Worm (Caenorhabditis elegans) whole organism, L4 larva: ENCODE measurements around the gene C09G9.8.
A peak's percentile ranks its signal among the peaks of the same experiment; 100 is the strongest.

Experiments
- R02D3.7 ChIP-seq: fragments of 150-350 bp; sonication (generic microtip); optimal IDR thresholded peaks from 3 replicates; lab custom pipeline; 2014; ENCODE audit warnings: missing biosample characterization, missing genetic modification characterization
- T20F7.1 ChIP-seq: fragments of 200-800 bp; sonication (Bioruptor generic); optimal IDR thresholded peaks from 2 replicates; lab custom pipeline; 2018; ENCODE audit warnings: mild to moderate bottlenecking, missing genetic modification characterization, missing compliant biosample characterization
- Y105C5A.15 ChIP-seq: fragments of 200-800 bp; sonication (Bioruptor generic); IDR thresholded peaks from 2 replicates; pipeline ENCODE4 v1.3.6; 2022; ENCODE audit warnings: missing genetic modification characterization, missing compliant biosample characterization
- ZK337.2 ChIP-seq: fragments of 200-800 bp; sonication (Bioruptor generic); IDR thresholded peaks from 2 replicates; pipeline ENCODE4 v1.3.6; 2022; ENCODE audit warnings: missing genetic modification reagents, missing genetic modification characterization, missing compliant biosample characterization
- ZK546.5 ChIP-seq, 2 experiments: sonication (generic microtip); optimal IDR thresholded peaks; 2 replicates each; lab custom pipeline; 2017; ENCODE audit warnings: missing biosample characterization in 2 of 2, missing genetic modification characterization in 2 of 2
- aha-1 ChIP-seq: fragments of 150-350 bp; peaks from one replicate; lab custom pipeline; 2014; ENCODE audit warnings: missing biosample characterization, missing genetic modification characterization
- attf-4 ChIP-seq: sonication (generic microtip); optimal IDR thresholded peaks from 3 replicates; lab custom pipeline; 2017; ENCODE audit warnings: missing biosample characterization, missing genetic modification characterization
- ceh-32 ChIP-seq: sonication (generic microtip); optimal IDR thresholded peaks from 2 replicates; lab custom pipeline; 2016; ENCODE audit warnings: mild to moderate bottlenecking, missing genetic modification characterization, missing compliant biosample characterization; ENCODE audit not compliant: poor library complexity
- cey-2 ChIP-seq: sonication (generic microtip); optimal IDR thresholded peaks from 3 replicates; lab custom pipeline; 2017; ENCODE audit warnings: missing genetic modification characterization, mild to moderate bottlenecking, missing compliant biosample characterization, antibody characterized with exemption, borderline replicate concordance; ENCODE audit not compliant: insufficient read depth
- daf-16 ChIP-seq, 3 experiments: sonication (generic microtip); optimal IDR thresholded peaks; 2 replicates each; lab custom pipeline; 2016 to 2017; ENCODE audit warnings: missing genetic modification characterization in 3 of 3, missing genetic modification reagents in 3 of 3, mild to moderate bottlenecking in 2 of 3, missing compliant biosample characterization in 2 of 3, missing biosample characterization in 1 of 3, moderate library complexity in 1 of 3
- dmd-8 ChIP-seq: fragments of 200-800 bp; sonication (Bioruptor generic); IDR thresholded peaks from 2 replicates; pipeline ENCODE4 v1.3.6; 2022; ENCODE audit warnings: missing genetic modification characterization, missing compliant biosample characterization
- dpl-1 ChIP-seq: fragments of 150-350 bp; optimal IDR thresholded peaks from 2 replicates; lab custom pipeline; 2014; ENCODE audit warnings: missing biosample characterization, missing genetic modification reagents, missing genetic modification characterization
- egl-27 ChIP-seq: sonication (generic microtip); optimal IDR thresholded peaks from 3 replicates; lab custom pipeline; 2017; ENCODE audit warnings: missing biosample characterization, missing genetic modification reagents, missing genetic modification characterization
- hif-1 ChIP-seq, 2 experiments: sonication (generic microtip); optimal IDR thresholded peaks; 2 replicates each; lab custom pipeline; 2016 to 2017; ENCODE audit warnings: missing compliant biosample characterization in 2 of 2, missing genetic modification characterization in 2 of 2, missing genetic modification reagents in 2 of 2, missing genotype in 2 of 2, mild to moderate bottlenecking in 1 of 2
- hlh-11 ChIP-seq: fragments of 200-800 bp; sonication (Bioruptor generic); optimal IDR thresholded peaks from 2 replicates; lab custom pipeline; 2018; ENCODE audit warnings: mild to moderate bottlenecking, missing genetic modification characterization, missing compliant biosample characterization
- lin-1 ChIP-seq: fragments of 200-800 bp; sonication (Bioruptor generic); IDR thresholded peaks from 2 replicates; pipeline ENCODE4 v1.3.6; 2022; ENCODE audit warnings: missing genetic modification reagents, missing genetic modification characterization, missing compliant biosample characterization
- lin-29 ChIP-seq: fragments of 200-800 bp; sonication (Bioruptor generic); IDR thresholded peaks from 2 replicates; pipeline ENCODE4 v1.3.6; 2022; ENCODE audit warnings: missing genetic modification reagents, missing genetic modification characterization, missing compliant biosample characterization
- nhr-111 ChIP-seq: fragments of 200-800 bp; sonication (Bioruptor generic); optimal IDR thresholded peaks from 2 replicates; lab custom pipeline; 2018; ENCODE audit warnings: mild to moderate bottlenecking, missing genetic modification characterization, missing compliant biosample characterization
- nhr-237 ChIP-seq: sonication (generic microtip); optimal IDR thresholded peaks from 2 replicates; lab custom pipeline; 2017; ENCODE audit warnings: missing biosample characterization, missing genetic modification characterization
- nhr-25 ChIP-seq: sonication (generic microtip); optimal IDR thresholded peaks from 2 replicates; lab custom pipeline; 2017; ENCODE audit warnings: missing genetic modification characterization, mild to moderate bottlenecking, missing compliant biosample characterization, antibody characterized with exemption, moderate library complexity, borderline replicate concordance; ENCODE audit not compliant: insufficient read depth
- nhr-28 ChIP-seq: fragments of 150-350 bp; optimal IDR thresholded peaks from 2 replicates; lab custom pipeline; 2014; ENCODE audit warnings: missing biosample characterization, missing genetic modification characterization
- nhr-48 ChIP-seq: sonication (generic microtip); optimal IDR thresholded peaks from 2 replicates; lab custom pipeline; 2016; ENCODE audit warnings: mild to moderate bottlenecking, missing genetic modification characterization, missing compliant biosample characterization
- nhr-76 ChIP-seq: fragments of 150-350 bp; optimal IDR thresholded peaks from 2 replicates; lab custom pipeline; 2014; ENCODE audit warnings: missing biosample characterization, missing genetic modification characterization
- pqm-1 ChIP-seq: sonication (generic microtip); optimal IDR thresholded peaks from 2 replicates; lab custom pipeline; 2017; ENCODE audit warnings: missing biosample characterization, missing genetic modification characterization
- sdz-12 ChIP-seq: fragments of 200-800 bp; sonication (Bioruptor generic); optimal IDR thresholded peaks from 2 replicates; lab custom pipeline; 2018; ENCODE audit warnings: mild to moderate bottlenecking, missing genetic modification characterization, missing compliant biosample characterization
- set-16 ChIP-seq: fragments of 200-800 bp; sonication (Bioruptor generic); IDR thresholded peaks from 2 replicates; pipeline ENCODE4 v1.3.6; 2022; ENCODE audit warnings: missing genetic modification reagents, missing genetic modification characterization, missing compliant biosample characterization
- snpc-1.2 ChIP-seq: fragments of 200-800 bp; sonication (Bioruptor generic); IDR thresholded peaks from 2 replicates; pipeline ENCODE4 v1.3.6; 2022; ENCODE audit warnings: missing genetic modification reagents, missing genetic modification characterization, missing compliant biosample characterization
- unc-62 ChIP-seq, 3 experiments: fragments of 150-350 bp in 1 of 3; sonication (generic microtip); optimal IDR thresholded peaks in 2 of 3; peaks in 1 of 3; 1 replicate in 1 of 3; 2 replicates in 2 of 3; lab custom pipeline; 2014 to 2017; ENCODE audit warnings: missing biosample characterization in 3 of 3, missing genetic modification characterization in 3 of 3, missing genetic modification reagents in 3 of 3, missing genotype in 1 of 3
- vab-7 ChIP-seq: fragments of 200-800 bp; sonication (Bioruptor generic); IDR thresholded peaks from 2 replicates; pipeline ENCODE4 v1.3.6; 2022; ENCODE audit warnings: missing genetic modification reagents, missing genetic modification characterization, missing compliant biosample characterization
- zfp-3 ChIP-seq: fragments of 200-800 bp; sonication (Bioruptor generic); conservative IDR thresholded peaks from 2 replicates; pipeline ENCODE4 v1.3.6; 2022; ENCODE audit warnings: missing genetic modification reagents, missing genetic modification characterization, missing compliant biosample characterization
- zip-11 ChIP-seq: fragments of 200-800 bp; sonication (Bioruptor generic); IDR thresholded peaks from 2 replicates; pipeline ENCODE4 v1.3.6; 2022; ENCODE audit warnings: missing genetic modification characterization, missing compliant biosample characterization

Gene C09G9.8

ce11 chrIV:8848983-8849382 lies 32.3 kb upstream of the C09G9.8 start:
- TF ChIP-seq set-16 (GFP tag; lab: Robert Waterston, UW) (peak; percentile 85), ZK546.5 (tag; optimal IDR thresholded peaks at IDR 0.05; lab: Kevin White, UChicago) (no peak)
- TF ChIP-seq, all 104 proteins: peak for 1

ce11 chrIV:8850807-8851206 lies 30.5 kb upstream of the C09G9.8 start:
- TF ChIP-seq set-16 (GFP tag; lab: Robert Waterston, UW) (peak; percentile 92), dmd-8 (GFP tag; lab: Robert Waterston, UW) (0 out of 2 replicates have a peak, but pooled peaks have one; percentile 57), lin-29 (GFP tag; lab: Robert Waterston, UW) (0 out of 2 replicates have a peak, but pooled peaks have one; percentile 26), nhr-28 (tag; lab: Kevin White, UChicago) (peak; percentile 13), nhr-48 (no peak), hlh-11 (tag; lab: Kevin White, UChicago) (peak; percentile 1), nhr-76 (tag; lab: Kevin White, UChicago) (no peak)

- TF ChIP-seq nhr-237 (no peak), nhr-25 (tag; lab: Kevin White, UChicago) (no peak), ZK337.2 (GFP tag; lab: Robert Waterston, UW) (no peak), pqm-1 (tag; lab: Kevin White, UChicago) (no peak), vab-7 (no peak), hif-1 (tag; optimal IDR thresholded peaks at IDR 0.05; lab: Kevin White, UChicago) (no peak), Y105C5A.15 (GFP tag; lab: Robert Waterston, UW) (no peak), zfp-3 (GFP tag; lab: Robert Waterston, UW) (no peak), dpl-1 (GFP tag; lab: Kevin White, UChicago) (no peak), aha-1 (no peak), T20F7.1 (GFP tag; lab: Kevin White, UChicago) (no peak), zip-11 (GFP tag; lab: Robert Waterston, UW) (no peak), snpc-1.2 (GFP tag; lab: Robert Waterston, UW) (no peak), R02D3.7 (tag; lab: Kevin White, UChicago) (no peak)
Observed at ce11 chrIV:8852194-8852593, 29.1 kb upstream of the C09G9.8 start, which contains the start of gene alp-1. Gene alp-1, plus strand, starts transcription at chrIV:8852494.

ce11 chrIV:8853301-8853700 lies 28.0 kb upstream of the C09G9.8 start:
- peak; percentile 67 for TF ChIP-seq aha-1
- no peak for TF ChIP-seq nhr-111 (GFP tag; lab: Kevin White, UChicago)
- TF ChIP-seq, all 104 proteins: peak for 1

- no peak for TF ChIP-seq snpc-1.2 (GFP tag; lab: Robert Waterston, UW)
- peak; percentile 17 for TF ChIP-seq aha-1
- TF ChIP-seq, all 104 proteins: peak for 1
Observed at ce11 chrIV:8855963-8856362, 25.3 kb upstream of the C09G9.8 start, which contains the start of gene T11B7.5. Gene T11B7.5, minus strand, starts transcription at chrIV:8856063.

- TF ChIP-seq attf-4 (tag; lab: Kevin White, UChicago) = no peak
- no peak for TF ChIP-seq Y105C5A.15 (GFP tag; lab: Robert Waterston, UW)
- peak in 1 of 2 experiments; percentile 13 for TF ChIP-seq daf-16 (GFP tag; optimal IDR thresholded peaks at IDR 0.05; lab: Kevin White, UChicago)
- TF ChIP-seq daf-16 (tag; optimal IDR thresholded peaks at IDR 0.05; lab: Kevin White, UChicago) = no peak
- peak in 1 of 2 experiments; percentile 98 for TF ChIP-seq unc-62 (GFP tag; optimal IDR thresholded peaks at IDR 0.05 in 1 of 2; lab: Kevin White, UChicago)
- TF ChIP-seq unc-62 (tag; optimal IDR thresholded peaks at IDR 0.05; lab: Kevin White, UChicago) = no peak
- no peak for TF ChIP-seq ceh-32 (tag; lab: Kevin White, UChicago)
- TF ChIP-seq nhr-28 (tag; lab: Kevin White, UChicago) = peak; percentile 41
- peak; percentile 13 for TF ChIP-seq cey-2 (tag; lab: Kevin White, UChicago)
- TF ChIP-seq pqm-1 (tag; lab: Kevin White, UChicago) = no peak
- TF ChIP-seq lin-1 (GFP tag; lab: Robert Waterston, UW) = no peak
- TF ChIP-seq set-16 (GFP tag; lab: Robert Waterston, UW) = no peak
- TF ChIP-seq egl-27 (tag; lab: Kevin White, UChicago) = no peak
- no peak for TF ChIP-seq sdz-12 (GFP tag; lab: Kevin White, UChicago)
Observed at ce11 chrIV:8864672-8865071, 16.6 kb upstream of the C09G9.8 start.
